Worm (Caenorhabditis elegans) whole organism, dauer: ENCODE results near the gene hlh-11.

Source experiments
- unc-62 ChIP-seq: sonication (generic microtip); optimal IDR thresholded peaks from 2 replicates; lab custom pipeline; 2017; ENCODE audit warnings: missing biosample characterization, missing genetic modification reagents, missing genetic modification characterization

Gene hlh-11

DNA sequence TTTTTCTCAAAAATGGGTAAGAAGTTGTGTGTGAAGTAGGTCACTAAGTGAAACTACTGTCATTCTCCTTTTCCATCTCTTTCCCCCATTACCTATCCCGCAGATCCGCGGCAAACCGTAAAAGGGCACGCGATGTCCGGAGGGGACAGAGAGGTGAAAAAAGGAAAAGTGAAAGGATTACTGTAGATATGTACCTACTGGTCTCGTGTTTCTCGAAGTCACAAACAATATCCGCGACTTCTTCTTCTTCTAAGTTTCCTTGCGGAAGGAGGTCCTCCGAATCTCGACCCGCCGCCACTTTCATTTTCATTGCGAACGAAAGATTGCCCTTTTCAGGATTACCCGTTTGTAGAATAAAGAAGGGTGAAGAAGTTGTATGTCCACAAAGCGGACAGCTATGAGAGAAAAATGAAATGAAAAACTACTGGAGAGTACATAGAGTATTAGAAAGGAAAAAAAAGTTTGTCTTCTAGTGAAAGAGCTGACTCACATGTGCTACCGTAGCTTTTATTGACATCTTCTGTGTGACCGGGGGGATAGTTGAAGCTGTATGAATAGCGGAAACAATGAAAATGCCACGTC, 27.0 kb downstream of the hlh-11 start:
- no peak for TF ChIP-seq unc-62

DNA sequence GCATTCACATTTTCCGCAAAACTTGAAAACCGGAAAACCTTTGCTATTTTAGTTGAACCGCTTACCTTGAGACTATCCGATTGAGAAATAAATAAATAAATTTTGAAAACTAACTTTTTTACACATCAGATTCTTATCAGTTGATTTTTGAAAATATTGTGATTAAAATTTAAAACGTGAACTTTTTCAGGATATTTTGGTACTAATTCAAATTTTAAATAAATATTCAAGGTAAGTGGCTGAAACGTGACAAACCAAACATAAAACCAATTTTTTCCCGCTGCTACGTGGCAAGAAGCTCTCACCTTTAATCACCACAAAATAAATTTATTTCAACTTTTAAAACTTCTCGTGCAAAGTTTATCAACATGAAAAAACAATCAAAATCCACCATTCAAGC, 32.4 kb downstream of the hlh-11 start, which contains the start of gene C15H7.3:
Gene C15H7.3 (minus strand): TSS at position 101 of the 400 bp plus-strand sequence.
- no peak for TF ChIP-seq unc-62

DNA sequence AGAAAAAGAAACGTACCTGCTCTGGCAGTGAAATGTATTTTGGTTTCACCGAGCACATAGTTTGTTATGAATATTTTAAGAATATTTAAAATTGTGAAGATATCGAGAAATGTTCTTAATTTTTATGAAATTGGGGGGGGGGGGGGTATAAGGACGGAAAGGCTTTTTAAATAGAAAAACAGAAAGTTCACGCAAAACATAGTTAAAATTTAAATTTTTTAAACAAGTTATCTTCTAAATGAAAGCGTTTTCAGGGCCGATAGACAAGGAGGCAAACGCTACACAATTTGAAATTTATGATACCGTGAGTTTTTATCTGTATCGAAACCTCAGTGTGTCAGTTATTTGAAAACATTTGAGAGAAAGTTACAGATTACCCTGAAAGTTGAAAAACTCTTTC, 36.3 kb downstream of the hlh-11 start, which contains the start of gene C15H7.4:
Gene C15H7.4 (minus strand): TSS at position 101 of the 400 bp plus-strand sequence.
- no peak for TF ChIP-seq unc-62

DNA sequence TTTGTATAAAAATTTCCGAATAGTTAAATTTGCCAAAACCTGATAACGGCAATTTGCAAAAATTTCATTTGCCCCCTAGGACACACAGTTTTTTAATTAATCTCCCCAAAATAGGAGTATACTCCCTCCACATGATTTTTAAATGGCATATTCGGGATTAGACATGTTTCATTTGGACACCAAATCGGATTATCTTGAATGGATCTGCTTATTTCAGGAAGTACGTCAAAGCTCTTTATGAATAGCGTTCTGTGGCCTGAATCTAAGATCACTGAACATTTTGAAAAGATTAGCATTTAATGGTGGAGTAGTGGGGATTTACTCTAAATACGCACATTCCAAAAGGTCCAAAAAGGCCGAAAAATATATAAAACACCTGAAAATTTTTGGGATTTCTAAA, 39.1 kb downstream of the hlh-11 start:
- no peak for TF ChIP-seq unc-62

DNA sequence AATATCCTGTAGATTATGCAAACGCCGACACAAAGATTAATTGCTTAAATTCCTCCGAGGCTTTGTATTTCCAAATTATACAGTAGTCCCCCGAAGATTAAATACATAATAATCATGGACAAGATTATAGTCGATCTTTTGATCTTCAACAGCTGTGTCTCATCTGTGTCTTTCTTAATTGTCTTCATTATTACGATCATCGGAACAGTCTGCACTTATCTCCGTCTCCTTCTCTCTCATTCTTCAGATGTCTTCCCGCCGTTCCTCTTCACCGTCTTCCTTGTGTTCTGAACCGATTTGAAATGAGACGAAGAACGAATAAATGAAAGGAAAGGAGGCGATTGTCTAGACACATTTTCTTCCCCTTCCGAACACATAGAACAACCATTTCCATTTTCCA, 41.6 kb downstream of the hlh-11 start:
- no peak for TF ChIP-seq unc-62

DNA sequence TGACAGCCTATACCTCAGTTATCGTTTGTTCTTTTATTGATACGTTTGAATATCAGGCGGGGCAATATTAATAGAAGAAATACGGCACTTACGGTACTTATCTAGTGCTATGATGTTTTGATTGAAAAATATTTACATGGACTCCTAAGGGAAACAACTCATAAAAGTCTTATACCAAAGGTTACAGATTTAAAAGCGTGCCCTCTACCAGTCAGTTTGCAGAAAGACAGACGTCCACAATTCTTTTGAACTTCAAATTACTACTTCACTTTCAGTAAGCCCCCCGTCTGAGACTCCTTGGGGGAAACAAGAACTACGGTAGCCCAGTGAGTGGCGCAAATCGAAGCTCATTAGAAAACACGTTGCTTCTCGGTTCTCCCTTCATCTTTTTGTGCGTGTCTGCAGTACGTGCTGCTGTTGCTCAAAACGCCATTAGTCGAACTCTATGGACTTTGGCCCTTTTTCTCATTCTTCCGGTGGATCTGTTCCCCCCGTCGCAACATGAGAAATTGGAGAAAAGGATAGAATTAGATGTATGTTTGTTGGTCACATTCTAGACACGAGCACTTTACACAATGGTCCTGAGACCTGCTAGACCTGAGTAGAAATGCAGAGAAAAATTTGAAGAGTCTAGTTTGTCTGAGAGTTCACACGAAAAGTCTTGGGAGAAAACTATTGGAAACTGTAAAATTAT, 42.9 kb downstream of the hlh-11 start:
- no peak for TF ChIP-seq unc-62

DNA sequence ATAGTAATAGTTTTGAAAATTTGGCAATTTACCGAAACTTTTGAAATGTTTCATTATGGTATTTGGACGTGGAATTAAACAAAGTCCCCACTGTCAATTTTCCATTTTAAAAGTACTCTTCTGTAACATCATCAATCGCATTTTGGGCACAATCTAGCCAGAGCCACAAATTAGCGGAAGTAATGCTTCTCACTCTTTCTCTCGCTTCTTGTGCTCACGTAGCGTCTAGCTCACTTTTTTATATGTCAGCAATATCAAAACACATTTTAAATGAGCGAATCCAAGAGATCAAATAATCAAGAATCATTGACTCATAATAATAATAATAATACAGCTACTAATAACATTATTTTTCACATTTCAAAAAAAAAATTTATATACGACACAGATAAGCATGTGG, 44.4 kb downstream of the hlh-11 start:
- no peak for TF ChIP-seq unc-62

DNA sequence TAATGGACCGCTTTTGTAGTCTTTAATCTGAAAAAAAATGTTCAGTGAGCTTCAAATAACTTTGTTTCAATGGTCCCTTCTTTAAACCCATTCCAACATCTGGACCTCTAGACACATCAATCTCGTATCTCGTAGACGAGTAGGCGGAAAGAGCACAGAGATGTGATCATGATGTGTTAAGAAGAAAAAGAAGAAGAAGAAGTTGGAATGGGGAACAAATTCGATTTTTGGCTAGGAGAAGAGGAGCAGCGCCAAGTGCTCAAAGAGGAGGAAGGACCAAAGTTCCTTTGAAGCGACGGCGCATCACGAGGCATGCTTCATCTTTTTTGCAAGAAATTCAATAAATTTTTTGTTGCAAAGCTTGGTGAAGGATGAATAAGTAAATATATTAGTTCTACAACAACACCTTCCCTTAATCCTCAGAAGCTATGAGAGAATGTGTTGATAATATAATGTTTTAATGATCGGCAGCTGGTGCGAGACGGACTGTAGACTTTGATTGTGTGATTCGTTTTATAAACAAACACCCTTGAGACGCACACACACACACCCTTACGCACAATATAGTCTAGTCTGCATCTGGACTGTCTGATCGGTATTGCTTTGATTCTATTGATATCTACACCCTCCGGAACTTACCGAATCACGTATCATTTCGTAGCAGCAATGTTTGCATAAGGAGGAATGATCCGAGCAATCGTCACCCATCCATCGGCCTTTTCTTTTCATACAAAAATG, 45.1 kb downstream of the hlh-11 start:
- TF ChIP-seq unc-62, result no peak

DNA sequence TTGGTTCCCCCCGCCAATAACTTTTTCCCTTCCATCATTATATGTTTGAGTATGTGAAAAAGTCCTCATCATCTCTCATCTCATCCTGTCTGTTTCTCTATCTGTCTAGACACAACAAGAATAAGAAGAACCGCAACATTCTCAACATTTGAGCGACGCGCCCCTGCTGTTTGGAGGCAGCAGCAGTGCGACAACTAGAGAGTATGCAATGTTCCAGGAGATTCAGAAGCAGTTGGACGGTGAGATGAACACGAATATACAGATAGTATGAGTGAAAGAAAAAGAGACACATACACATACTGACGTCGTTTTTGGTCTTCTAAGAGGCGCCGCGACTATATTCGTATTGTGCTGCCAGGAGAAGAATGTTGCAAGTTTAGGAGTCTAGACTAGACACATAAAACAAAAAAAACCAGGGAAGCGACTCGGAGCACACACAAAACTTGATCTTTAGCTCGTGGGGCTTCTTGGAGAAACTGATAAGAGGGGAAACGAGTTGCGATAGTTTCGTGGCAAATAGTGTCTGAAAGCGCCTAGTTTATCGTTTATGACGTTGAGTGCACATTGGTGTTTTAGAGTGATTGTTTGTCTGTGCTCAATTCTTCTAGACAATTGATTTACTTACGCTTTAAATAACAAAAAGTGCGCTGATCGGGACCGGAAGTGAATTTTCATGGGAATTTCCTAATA, 46.1 kb downstream of the hlh-11 start:
- no peak for TF ChIP-seq unc-62

DNA sequence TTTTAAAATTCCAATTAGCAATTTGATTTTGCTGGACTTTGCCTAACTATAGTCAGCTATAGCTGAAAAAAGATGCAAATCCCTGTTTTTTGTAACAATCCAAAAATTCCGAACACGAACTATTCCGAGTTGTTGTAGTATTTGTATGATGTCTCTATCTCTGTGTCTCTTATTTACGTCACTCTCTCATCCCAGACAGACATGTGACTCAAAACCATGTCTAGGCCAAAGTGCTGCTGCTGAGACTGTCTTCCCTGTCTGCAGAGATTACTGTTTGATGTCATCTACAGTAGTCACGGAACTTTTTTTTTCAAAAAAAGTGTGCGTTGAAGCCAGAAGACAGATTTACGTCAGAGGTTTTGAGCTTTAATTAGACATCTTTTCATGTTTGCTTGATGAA, 46.7 kb downstream of the hlh-11 start:
- TF ChIP-seq unc-62, result no peak

DNA sequence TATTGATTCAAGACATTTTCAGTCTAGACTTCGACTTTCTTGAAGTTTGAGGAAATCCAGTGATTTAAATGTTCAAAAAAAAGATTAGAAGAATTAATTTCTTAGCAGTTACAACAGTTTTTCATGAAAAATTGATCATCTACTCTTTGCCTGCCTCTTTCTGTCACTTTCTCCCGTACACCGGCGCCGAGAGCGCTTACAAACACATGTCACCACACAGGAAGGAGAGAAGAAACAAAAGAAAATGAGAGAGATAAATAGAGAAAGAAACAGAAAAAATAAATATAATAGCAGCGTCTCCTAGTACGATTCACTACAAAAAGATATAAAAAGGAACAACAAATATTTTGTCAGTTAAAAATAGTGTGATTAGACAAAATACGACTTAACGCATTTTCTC, 47.2 kb downstream of the hlh-11 start:
- TF ChIP-seq unc-62, result no peak

DNA sequence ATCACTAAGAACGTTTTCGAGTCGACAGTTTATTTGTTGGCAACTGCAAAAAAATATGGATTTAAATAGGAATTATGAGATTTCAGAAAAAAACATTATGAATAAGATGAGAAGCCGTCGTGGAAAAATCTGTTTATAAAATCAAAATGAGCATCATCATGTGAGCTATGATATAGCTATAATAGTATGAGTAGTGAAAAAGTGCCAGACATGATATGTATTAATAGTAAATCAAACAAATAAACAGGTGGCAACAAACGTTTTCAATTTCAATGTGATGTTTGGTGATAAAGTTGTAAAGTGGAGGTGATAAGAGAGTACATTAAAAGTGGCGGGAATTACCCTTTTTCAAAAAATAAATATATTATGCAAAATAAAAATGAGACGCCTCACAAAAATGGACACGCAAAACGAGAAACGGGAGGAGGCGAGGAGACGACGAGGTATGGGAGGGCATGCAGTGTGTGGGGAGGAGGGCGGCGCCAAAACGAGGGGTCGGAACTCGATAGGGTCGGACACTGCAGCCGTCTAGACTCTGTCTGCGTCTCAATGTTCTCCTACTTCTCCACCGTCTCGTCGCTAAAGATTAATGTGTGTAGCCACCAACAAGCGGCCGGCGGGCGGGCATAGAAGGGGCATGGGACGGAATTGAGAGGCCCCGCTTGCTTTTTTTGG, 48.2 kb downstream of the hlh-11 start, which contains the start of gene C07A9.9:
Gene C07A9.9 (minus strand): TSS at position 51 of the 675 bp plus-strand sequence.
- TF ChIP-seq unc-62, result no peak

DNA sequence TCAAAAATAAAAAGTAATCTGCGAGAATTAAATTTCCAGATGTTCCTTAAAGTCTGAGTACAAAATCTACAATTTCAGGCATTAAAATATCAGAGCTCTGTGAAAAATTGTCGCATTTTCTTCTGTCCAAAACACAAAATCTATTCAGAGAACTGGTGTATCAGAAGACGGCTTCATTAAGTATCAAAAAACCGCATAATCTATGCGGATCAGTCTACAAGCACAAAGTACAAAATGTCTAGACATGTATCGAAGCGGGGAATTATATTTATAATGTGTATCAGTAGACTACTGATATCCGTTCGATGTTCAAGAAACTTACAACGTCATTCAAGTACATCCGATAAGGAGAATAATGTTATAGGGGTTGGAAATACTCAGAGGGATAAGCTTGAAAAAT, 50.0 kb downstream of the hlh-11 start:
- no peak for TF ChIP-seq unc-62
